Fruit fly (Drosophila melanogaster) whole organism, embryonic: ENCODE measurements around the gene HemK2.

Experiments used
- CG10979 ChIP-seq: fragments of 200-800 bp; sonication (Bioruptor generic); optimal IDR thresholded peaks from 2 replicates; lab custom pipeline; 2018; ENCODE audit warnings: missing biosample characterization, mild to moderate bottlenecking, missing genetic modification characterization, moderate library complexity
- CG11504 ChIP-seq: fragments of 200-800 bp; sonication (Bioruptor generic); optimal IDR thresholded peaks from 3 replicates; lab custom pipeline; 2019; ENCODE audit warnings: missing biosample characterization, mild to moderate bottlenecking, missing genetic modification characterization, moderate library complexity
- CG12744 ChIP-seq: fragments of 200-800 bp; sonication (Bioruptor generic); optimal IDR thresholded peaks from 2 replicates; lab custom pipeline; 2016; ENCODE audit warnings: missing biosample characterization, missing genetic modification characterization
- CG12942 ChIP-seq: fragments of 200-800 bp; sonication (Bioruptor generic); optimal IDR thresholded peaks from 3 replicates; lab custom pipeline; 2016; ENCODE audit warnings: missing biosample characterization, missing genetic modification characterization
- CG13287 ChIP-seq: fragments of 200-800 bp; sonication (Bioruptor generic); IDR thresholded peaks from 2 replicates; pipeline ENCODE4 v1.3.6; 2022; ENCODE audit warnings: missing biosample characterization, missing genetic modification characterization; ENCODE audit not compliant: partially characterized antibody
- CG13775 ChIP-seq: fragments of 200-800 bp; sonication (Bioruptor generic); optimal IDR thresholded peaks from 3 replicates; lab custom pipeline; 2017; ENCODE audit warnings: missing biosample characterization, mild to moderate bottlenecking, missing genetic modification characterization
- CG14441 ChIP-seq: fragments of 200-800 bp; sonication (Bioruptor generic); IDR thresholded peaks from 2 replicates; pipeline ENCODE4 v1.3.6; 2022; ENCODE audit warnings: missing biosample characterization, missing genetic modification characterization
- CG17829 ChIP-seq: fragments of 200-800 bp; optimal IDR thresholded peaks from 2 replicates; lab custom pipeline; 2019; ENCODE audit warnings: missing biosample characterization, mild to moderate bottlenecking, missing genetic modification characterization, moderate library complexity
- CG2202 ChIP-seq: fragments of 200-800 bp; sonication (Bioruptor generic); optimal IDR thresholded peaks from 2 replicates; lab custom pipeline; 2018; ENCODE audit warnings: missing biosample characterization, mild to moderate bottlenecking, missing genetic modification characterization
- CG2678 ChIP-seq: fragments of 200-800 bp; sonication (Bioruptor generic); optimal IDR thresholded peaks from 3 replicates; lab custom pipeline; 2019; ENCODE audit warnings: missing biosample characterization, mild to moderate bottlenecking, missing genetic modification characterization, moderate library complexity
- CG32532 ChIP-seq: fragments of 200-800 bp; sonication (Bioruptor generic); IDR thresholded peaks from 2 replicates; pipeline ENCODE4 v1.3.6; 2022; ENCODE audit warnings: missing biosample characterization, missing genetic modification characterization
- CG33557 ChIP-seq: fragments of 200-800 bp; sonication (Bioruptor generic); optimal IDR thresholded peaks from 2 replicates; lab custom pipeline; 2019; ENCODE audit warnings: missing biosample characterization, mild to moderate bottlenecking, missing genetic modification characterization, moderate library complexity
- CG4360 ChIP-seq: fragments of 200-800 bp; sonication (Bioruptor generic); IDR thresholded peaks from 2 replicates; pipeline ENCODE4 v1.3.6; 2022; ENCODE audit warnings: missing biosample characterization, missing genetic modification characterization
- CG6272 ChIP-seq: fragments of 200-800 bp; sonication (Bioruptor generic); IDR thresholded peaks from 2 replicates; pipeline ENCODE4 v1.3.6; 2022; ENCODE audit warnings: missing biosample characterization, missing genetic modification characterization
- CG8944 ChIP-seq: fragments of 200-800 bp; sonication (Bioruptor generic); optimal IDR thresholded peaks from 3 replicates; lab custom pipeline; 2016; ENCODE audit warnings: missing biosample characterization, missing genetic modification characterization
- Dip3 ChIP-seq: fragments of 200-800 bp; sonication (Bioruptor generic); optimal IDR thresholded peaks from 3 replicates; lab custom pipeline; 2016; ENCODE audit warnings: missing biosample characterization, missing genetic modification characterization
- Doc3 ChIP-seq: fragments of 200-800 bp; sonication (Bioruptor generic); IDR thresholded peaks from 3 replicates; pipeline ENCODE4 v1.3.6; 2022; ENCODE audit warnings: missing biosample characterization, missing genetic modification characterization; ENCODE audit not compliant: partially characterized antibody
- H15 ChIP-seq: fragments of 200-800 bp; sonication (Bioruptor generic); IDR thresholded peaks from 3 replicates; pipeline ENCODE4 v1.3.6; 2022; ENCODE audit warnings: missing biosample characterization, missing genetic modification characterization
- Hmr ChIP-seq: fragments of 200-800 bp; sonication (Bioruptor generic); optimal IDR thresholded peaks from 3 replicates; lab custom pipeline; 2017; ENCODE audit warnings: mild to moderate bottlenecking, missing biosample characterization, missing genetic modification reagents, missing genetic modification characterization
- Hr78 ChIP-seq, 2 experiments: fragments of 200-800 bp in 1 of 2; fragments of >200 bp in 1 of 2; sonication (Bioruptor generic) in 1 of 2; optimal IDR thresholded peaks; 2 replicates each; lab custom pipeline; 2017 to 2019; ENCODE audit warnings: missing biosample characterization in 2 of 2, missing genetic modification characterization in 2 of 2, mild to moderate bottlenecking in 1 of 2, moderate library complexity in 1 of 2
- Hsf ChIP-seq: fragments of 200-800 bp; sonication (Bioruptor generic); optimal IDR thresholded peaks from 3 replicates; lab custom pipeline; 2016; ENCODE audit warnings: missing biosample characterization, missing genetic modification characterization
- Kr ChIP-seq: fragments of 200-800 bp; sonication (Bioruptor generic); optimal IDR thresholded peaks from 2 replicates; lab custom pipeline; 2017; ENCODE audit warnings: missing biosample characterization, mild to moderate bottlenecking, missing genetic modification characterization
- MBD-R2 ChIP-seq: fragments of 200-800 bp; sonication (Bioruptor generic); IDR thresholded peaks from 2 replicates; pipeline ENCODE4 v1.3.6; 2022; ENCODE audit warnings: missing biosample characterization, missing genetic modification characterization
- Med ChIP-seq: fragments of 200-800 bp; sonication (Bioruptor generic); peaks from one replicate; lab custom pipeline; 2016; ENCODE audit warnings: missing biosample characterization, missing genetic modification characterization, mild to moderate bottlenecking, inconsistent platforms, moderate library complexity
- Mrtf ChIP-seq: fragments of 200-800 bp; sonication (Bioruptor generic); IDR thresholded peaks from 3 replicates; pipeline ENCODE4 v1.3.6; 2022; ENCODE audit warnings: missing biosample characterization, missing genetic modification characterization
- Rfx ChIP-seq: fragments of 200-800 bp; sonication (Bioruptor generic); IDR thresholded peaks from 2 replicates; pipeline ENCODE4 v1.3.6; 2022; ENCODE audit warnings: missing biosample characterization, missing genetic modification characterization
- Sox100B ChIP-seq: fragments of 200-800 bp; sonication (Bioruptor generic); optimal IDR thresholded peaks from 3 replicates; lab custom pipeline; 2018; ENCODE audit warnings: missing biosample characterization, mild to moderate bottlenecking, missing genetic modification characterization
- Tbp ChIP-seq: fragments of >200 bp; optimal IDR thresholded peaks from 2 replicates; lab custom pipeline; 2018; ENCODE audit warnings: missing biosample characterization, missing genetic modification characterization
- chinmo ChIP-seq: fragments of 200-800 bp; sonication (Bioruptor generic); IDR thresholded peaks from 4 replicates; pipeline ENCODE4 v1.3.6; 2022; ENCODE audit warnings: missing biosample characterization, missing genetic modification characterization; ENCODE audit not compliant: partially characterized antibody
- danr ChIP-seq: fragments of 200-800 bp; sonication (Bioruptor generic); IDR thresholded peaks from 2 replicates; pipeline ENCODE4 v1.3.6; 2022; ENCODE audit warnings: missing biosample characterization, missing genetic modification characterization
- dysf ChIP-seq: fragments of 200-800 bp; sonication (Bioruptor generic); IDR thresholded peaks from 3 replicates; pipeline ENCODE4 v1.3.6; 2022; ENCODE audit warnings: missing biosample characterization, missing genetic modification characterization
- gce ChIP-seq: fragments of 200-800 bp; sonication (Bioruptor generic); IDR thresholded peaks from 3 replicates; pipeline ENCODE4 v1.3.6; 2022; ENCODE audit warnings: missing biosample characterization, missing genetic modification characterization
- gem ChIP-seq: fragments of 200-800 bp; sonication (Bioruptor generic); optimal IDR thresholded peaks from 2 replicates; lab custom pipeline; 2019; ENCODE audit warnings: missing biosample characterization, mild to moderate bottlenecking, missing genetic modification characterization, moderate library complexity
- hth ChIP-seq: fragments of >200 bp; optimal IDR thresholded peaks from 2 replicates; lab custom pipeline; 2017; ENCODE audit warnings: inconsistent platforms
- ind ChIP-seq: fragments of 200-800 bp; sonication (Bioruptor generic); optimal IDR thresholded peaks from 3 replicates; lab custom pipeline; 2016; ENCODE audit warnings: missing biosample characterization, missing genetic modification characterization
- kah ChIP-seq: fragments of 200-800 bp; sonication (Bioruptor generic); optimal IDR thresholded peaks from 2 replicates; lab custom pipeline; 2018; ENCODE audit warnings: missing biosample characterization, mild to moderate bottlenecking, missing genetic modification characterization
- maf-S ChIP-seq: fragments of 200-800 bp; sonication (Bioruptor generic); optimal IDR thresholded peaks from 2 replicates; lab custom pipeline; 2016; ENCODE audit warnings: missing biosample characterization, missing genetic modification characterization
- oc ChIP-seq: fragments of 200-800 bp; sonication (Bioruptor generic); optimal IDR thresholded peaks from 2 replicates; lab custom pipeline; 2018; ENCODE audit warnings: missing biosample characterization, mild to moderate bottlenecking, missing genetic modification characterization, moderate library complexity
- pb ChIP-seq: fragments of 200-800 bp; sonication (Bioruptor generic); optimal IDR thresholded peaks from 3 replicates; lab custom pipeline; 2016; ENCODE audit warnings: missing biosample characterization, missing genetic modification characterization
- pho ChIP-seq: fragments of 200-800 bp; sonication (Bioruptor generic); optimal IDR thresholded peaks from 2 replicates; lab custom pipeline; 2016; ENCODE audit warnings: missing biosample characterization, missing genetic modification characterization
- pita ChIP-seq: fragments of 200-800 bp; sonication (Bioruptor generic); optimal IDR thresholded peaks from 2 replicates; lab custom pipeline; 2017; ENCODE audit warnings: missing biosample characterization, mild to moderate bottlenecking, missing genetic modification characterization
- row ChIP-seq: fragments of 200-800 bp; sonication (Bioruptor generic); IDR thresholded peaks from 3 replicates; pipeline ENCODE4 v1.3.6; 2022; ENCODE audit warnings: missing biosample characterization, missing genetic modification characterization
- sc ChIP-seq, 3 experiments: fragments of >200 bp in 2 of 3; fragments of 200-800 bp in 1 of 3; sonication (Bioruptor generic) in 1 of 3; optimal IDR thresholded peaks; 2 replicates in 2 of 3; 3 replicates in 1 of 3; lab custom pipeline; 2017; ENCODE audit warnings: mild to moderate bottlenecking in 1 of 3, missing biosample characterization in 1 of 3, missing genetic modification characterization in 1 of 3, missing genetic modification reagents in 1 of 3
- scrt ChIP-seq: fragments of 200-800 bp; sonication (Bioruptor generic); optimal IDR thresholded peaks from 2 replicates; lab custom pipeline; 2018; ENCODE audit warnings: missing biosample characterization, mild to moderate bottlenecking, missing genetic modification characterization, moderate library complexity
- ssp ChIP-seq: fragments of 200-800 bp; sonication (Bioruptor generic); IDR thresholded peaks from 2 replicates; pipeline ENCODE4 v1.3.6; 2022; ENCODE audit warnings: missing biosample characterization, missing genetic modification characterization
- stwl ChIP-seq: fragments of 200-800 bp; sonication (Bioruptor generic); optimal IDR thresholded peaks from 3 replicates; lab custom pipeline; 2018; ENCODE audit warnings: missing biosample characterization, mild to moderate bottlenecking, missing genetic modification characterization, moderate library complexity
- sug ChIP-seq: fragments of 200-800 bp; optimal IDR thresholded peaks from 2 replicates; lab custom pipeline; 2019; ENCODE audit warnings: missing biosample characterization, mild to moderate bottlenecking, missing genetic modification characterization, moderate library complexity
- tio ChIP-seq: fragments of 200-800 bp; sonication (Bioruptor generic); optimal IDR thresholded peaks from 2 replicates; lab custom pipeline; 2017; ENCODE audit warnings: missing biosample characterization, missing genetic modification characterization, inconsistent platforms
- trem ChIP-seq: fragments of 200-800 bp; optimal IDR thresholded peaks from 3 replicates; lab custom pipeline; 2019; ENCODE audit warnings: missing biosample characterization, mild to moderate bottlenecking, missing genetic modification characterization, moderate library complexity
- unpg ChIP-seq: fragments of 200-800 bp; sonication (Bioruptor generic); optimal IDR thresholded peaks from 3 replicates; lab custom pipeline; 2018; ENCODE audit warnings: missing biosample characterization, mild to moderate bottlenecking, missing genetic modification characterization, moderate library complexity
- vnd ChIP-seq: fragments of 200-800 bp; sonication (Bioruptor generic); IDR thresholded peaks from 3 replicates; pipeline ENCODE4 v1.3.6; 2022; ENCODE audit warnings: missing biosample characterization, missing genetic modification characterization; ENCODE audit not compliant: partially characterized antibody
- wdn ChIP-seq: fragments of 200-800 bp; sonication (Bioruptor generic); IDR thresholded peaks from 2 replicates; pipeline ENCODE4 v1.3.6; 2022; ENCODE audit warnings: missing biosample characterization, missing genetic modification characterization

The HemK2 gene

dm6 chr2L:2724459-2724858 is 35.0 kb downstream of the HemK2 start (continued):
- TF ChIP-seq Doc3 (GFP tag; lab: Robert Waterston, UW) (no peak), tio (GFP tag; lab: Kevin White, UChicago) (no peak), kah (GFP tag; lab: Kevin White, UChicago) (no peak), chinmo (GFP tag; lab: Robert Waterston, UW) (no peak), CG12942 (GFP tag; lab: Kevin White, UChicago) (no peak), hth (lab: Kevin White, UChicago) (no peak), pb (GFP tag; lab: Kevin White, UChicago) (no peak), danr (GFP tag; lab: Robert Waterston, UW) (no peak), pho (GFP tag; lab: Kevin White, UChicago) (no peak), row (peak; percentile 19; the same call in 1 of the 3 replicates), sug (tag; lab: Kevin White, UChicago) (no peak), CG14441 (GFP tag; lab: Robert Waterston, UW) (no peak), CG33557 (GFP tag; lab: Kevin White, UChicago) (no peak), CG32532 (GFP tag; lab: Robert Waterston, UW) (no peak), Rfx (GFP tag; lab: Robert Waterston, UW) (no peak), CG12744 (GFP tag; lab: Kevin White, UChicago) (no peak), ind (GFP tag; lab: Kevin White, UChicago) (no peak), CG17829 (no peak), unpg (no peak), Sox100B (GFP tag; lab: Kevin White, UChicago) (no peak), Dip3 (GFP tag; lab: Kevin White, UChicago) (no peak), oc (tag; lab: Kevin White, UChicago) (no peak), Kr (no peak), ssp (no peak), pita (GFP tag; lab: Kevin White, UChicago) (peak; percentile 59), CG4360 (GFP tag; lab: Robert Waterston, UW) (no peak), sc (optimal IDR thresholded peaks at IDR 0.05; lab: Kevin White, UChicago) (no peak), sc (GFP tag; optimal IDR thresholded peaks at IDR 0.05; lab: Kevin White, UChicago) (no peak), vnd (GFP tag; lab: Robert Waterston, UW) (no peak), gem (tag; lab: Kevin White, UChicago) (peak; percentile 6), CG11504 (peak; percentile 19), Hr78 (GFP tag; optimal IDR thresholded peaks at IDR 0.05; lab: Kevin White, UChicago) (no peak), trem (peak; percentile 6), CG10979 (tag; lab: Kevin White, UChicago) (peak; percentile 26), CG13775 (GFP tag; lab: Kevin White, UChicago) (no peak), gce (GFP tag; lab: Robert Waterston, UW) (no peak), CG2202 (tag; lab: Kevin White, UChicago) (no peak), stwl (tag; lab: Kevin White, UChicago) (peak; percentile 63), wdn (no peak)

dm6 chr2L:2723100-2723499 is 36.4 kb downstream of the HemK2 start:
- TF ChIP-seq Mrtf (GFP tag; lab: Robert Waterston, UW) (0 out of 3 replicates have a peak, but pooled peaks have one; percentile 24), maf-S (GFP tag; lab: Kevin White, UChicago) (no peak), Tbp (GFP tag; lab: Kevin White, UChicago) (no peak), CG2678 (peak; percentile 52), Med (GFP tag; lab: Kevin White, UChicago) (peak; percentile 83), scrt (GFP tag; lab: Kevin White, UChicago) (peak; percentile 83), CG6272 (GFP tag; lab: Robert Waterston, UW) (no peak), Hsf (GFP tag; lab: Kevin White, UChicago) (no peak), H15 (GFP tag; lab: Robert Waterston, UW) (peak; percentile 25; the same call in 1 of the 3 replicates), CG8944 (GFP tag; lab: Kevin White, UChicago) (no peak), dysf (GFP tag; lab: Robert Waterston, UW) (peak; percentile 58), Hmr (GFP tag; lab: Kevin White, UChicago) (peak; percentile 59), MBD-R2 (peak; percentile 24; the same call in 1 of the 2 replicates), CG13287 (no peak)
